Fruit fly (Drosophila melanogaster) whole organism, prepupa: ENCODE data around the gene CalpC.

Experiments used
- Blimp-1 ChIP-seq: fragments of 200-800 bp; sonication (Bioruptor generic); optimal IDR thresholded peaks from 3 replicates; lab custom pipeline; 2017; ENCODE audit warnings: missing biosample characterization, missing genetic modification characterization, mild to moderate bottlenecking, moderate library complexity, missing genetic modification reagents
- CG10631 ChIP-seq: fragments of 200-800 bp; sonication (Bioruptor generic); optimal IDR thresholded peaks from 2 replicates; lab custom pipeline; 2016; ENCODE audit warnings: missing biosample characterization, missing genetic modification characterization
- CG11294 ChIP-seq: fragments of 200-800 bp; sonication (Bioruptor generic); IDR thresholded peaks from 2 replicates; pipeline ENCODE4 v1.3.6; 2022; ENCODE audit warnings: missing biosample characterization, missing genetic modification characterization
- CG11902 ChIP-seq: fragments of 200-800 bp; sonication (Bioruptor generic); optimal IDR thresholded peaks from 3 replicates; lab custom pipeline; 2016; ENCODE audit warnings: missing biosample characterization, missing genetic modification characterization
- CG15336 ChIP-seq: fragments of 200-800 bp; sonication (Bioruptor generic); IDR thresholded peaks from 2 replicates; pipeline ENCODE4 v1.3.6; 2022; ENCODE audit warnings: missing biosample characterization, missing genetic modification characterization
- CG1621 ChIP-seq: fragments of 200-800 bp; sonication (Bioruptor generic); optimal IDR thresholded peaks from 3 replicates; lab custom pipeline; 2018; ENCODE audit warnings: missing biosample characterization, mild to moderate bottlenecking, missing genetic modification characterization
- CG3032 ChIP-seq: fragments of 200-800 bp; optimal IDR thresholded peaks from 2 replicates; lab custom pipeline; 2019; ENCODE audit warnings: missing biosample characterization, mild to moderate bottlenecking, missing genetic modification characterization, moderate library complexity
- CG31627 ChIP-seq: fragments of 200-800 bp; sonication (Bioruptor generic); optimal IDR thresholded peaks from 3 replicates; lab custom pipeline; 2016; ENCODE audit warnings: missing biosample characterization, missing genetic modification characterization
- CG34406 ChIP-seq: fragments of 200-800 bp; sonication (Bioruptor generic); optimal IDR thresholded peaks from 3 replicates; lab custom pipeline; 2016; ENCODE audit warnings: missing biosample characterization, missing genetic modification characterization
- CG4318 ChIP-seq: fragments of 200-800 bp; sonication (Bioruptor generic); optimal IDR thresholded peaks from 3 replicates; lab custom pipeline; 2017; ENCODE audit warnings: missing biosample characterization, mild to moderate bottlenecking, missing genetic modification characterization
- CG6276 ChIP-seq: fragments of 200-800 bp; sonication (Bioruptor generic); optimal IDR thresholded peaks from 2 replicates; lab custom pipeline; 2017; ENCODE audit warnings: missing biosample characterization, mild to moderate bottlenecking, missing genetic modification characterization
- CG6792 ChIP-seq: fragments of 200-800 bp; sonication (Bioruptor generic); optimal IDR thresholded peaks from 3 replicates; lab custom pipeline; 2016; ENCODE audit warnings: missing biosample characterization, missing genetic modification characterization
- CG8319 ChIP-seq: fragments of 200-800 bp; sonication (Bioruptor generic); optimal IDR thresholded peaks from 3 replicates; lab custom pipeline; 2016; ENCODE audit warnings: missing biosample characterization, missing genetic modification characterization
- CG8632 ChIP-seq: fragments of 200-800 bp; sonication (Bioruptor generic); optimal IDR thresholded peaks from 3 replicates; lab custom pipeline; 2016; ENCODE audit warnings: missing biosample characterization, missing genetic modification characterization
- CG9139 ChIP-seq: fragments of 200-800 bp; sonication (Bioruptor generic); optimal IDR thresholded peaks from 3 replicates; lab custom pipeline; 2017; ENCODE audit warnings: missing biosample characterization, mild to moderate bottlenecking, missing genetic modification characterization
- Eip75B ChIP-seq: fragments of 200-800 bp; sonication (Bioruptor generic); optimal IDR thresholded peaks from 3 replicates; lab custom pipeline; 2016; ENCODE audit warnings: missing biosample characterization, missing genetic modification characterization
- Eip78C ChIP-seq: fragments of 200-800 bp; sonication (Bioruptor generic); peaks from one replicate; lab custom pipeline; 2016; ENCODE audit warnings: missing biosample characterization, missing genetic modification characterization
- Eip93F ChIP-seq: fragments of 200-800 bp; sonication (Bioruptor generic); optimal IDR thresholded peaks from 2 replicates; lab custom pipeline; 2016; ENCODE audit warnings: missing biosample characterization, mild to moderate bottlenecking, missing genetic modification characterization
- Hr39 ChIP-seq: fragments of 200-800 bp; sonication (Bioruptor generic); optimal IDR thresholded peaks from 2 replicates; lab custom pipeline; 2016; ENCODE audit warnings: missing biosample characterization, missing genetic modification characterization
- Hr4 ChIP-seq: fragments of 200-800 bp; sonication (Bioruptor generic); optimal IDR thresholded peaks from 3 replicates; lab custom pipeline; 2016; ENCODE audit warnings: missing biosample characterization, missing genetic modification characterization
- Lpt ChIP-seq: fragments of 200-800 bp; sonication (Bioruptor generic); optimal IDR thresholded peaks from 3 replicates; lab custom pipeline; 2016; ENCODE audit warnings: missing biosample characterization, missing genetic modification characterization
- Met ChIP-seq: fragments of 200-800 bp; sonication (Bioruptor generic); optimal IDR thresholded peaks from 3 replicates; lab custom pipeline; 2016; ENCODE audit warnings: missing biosample characterization, missing genetic modification characterization
- OdsH ChIP-seq: fragments of 200-800 bp; sonication (Bioruptor generic); optimal IDR thresholded peaks from 3 replicates; lab custom pipeline; 2016; ENCODE audit warnings: missing biosample characterization, missing genetic modification characterization
- Smox ChIP-seq: fragments of 200-800 bp; sonication (Bioruptor generic); optimal IDR thresholded peaks from 3 replicates; lab custom pipeline; 2016; ENCODE audit warnings: missing biosample characterization, missing genetic modification characterization
- Sox102F ChIP-seq: fragments of 200-800 bp; sonication (Bioruptor generic); optimal IDR thresholded peaks from 2 replicates; lab custom pipeline; 2016; ENCODE audit warnings: missing biosample characterization, mild to moderate bottlenecking, missing genetic modification characterization
- Sox14 ChIP-seq: fragments of 200-800 bp; sonication (Bioruptor generic); optimal IDR thresholded peaks from 3 replicates; lab custom pipeline; 2016; ENCODE audit warnings: missing biosample characterization, missing genetic modification characterization
- achi ChIP-seq: fragments of 200-800 bp; sonication (Bioruptor generic); optimal IDR thresholded peaks from 3 replicates; lab custom pipeline; 2016; ENCODE audit warnings: missing biosample characterization, missing genetic modification characterization
- acj6 ChIP-seq: fragments of 200-800 bp; sonication (Bioruptor generic); optimal IDR thresholded peaks from 3 replicates; lab custom pipeline; 2016; ENCODE audit warnings: missing biosample characterization, missing genetic modification characterization
- cyc ChIP-seq: fragments of 200-800 bp; sonication (Bioruptor generic); optimal IDR thresholded peaks from 3 replicates; lab custom pipeline; 2016; ENCODE audit warnings: missing biosample characterization, missing genetic modification characterization
- dsx ChIP-seq: fragments of 200-800 bp; optimal IDR thresholded peaks from 3 replicates; lab custom pipeline; 2019; ENCODE audit warnings: missing biosample characterization, mild to moderate bottlenecking, missing genetic modification characterization, moderate library complexity; ENCODE audit not compliant: poor library complexity, severe bottlenecking
- esn ChIP-seq: fragments of 200-800 bp; sonication (Bioruptor generic); optimal IDR thresholded peaks from 2 replicates; lab custom pipeline; 2016; ENCODE audit warnings: missing biosample characterization, mild to moderate bottlenecking, missing genetic modification characterization, moderate library complexity
- fd59A ChIP-seq: fragments of 200-800 bp; sonication (Bioruptor generic); optimal IDR thresholded peaks from 2 replicates; lab custom pipeline; 2017; ENCODE audit warnings: missing biosample characterization, mild to moderate bottlenecking, missing genetic modification characterization, missing genetic modification reagents
- fd85E ChIP-seq: fragments of 200-800 bp; sonication (Bioruptor generic); optimal IDR thresholded peaks from 3 replicates; lab custom pipeline; 2016; ENCODE audit warnings: missing biosample characterization, missing genetic modification characterization
- fkh ChIP-seq: fragments of 200-800 bp; sonication (Bioruptor generic); optimal IDR thresholded peaks from 3 replicates; lab custom pipeline; 2017; ENCODE audit warnings: missing biosample characterization, mild to moderate bottlenecking, missing genetic modification characterization, moderate library complexity
- lz ChIP-seq: fragments of 200-800 bp; sonication (Bioruptor generic); optimal IDR thresholded peaks from 3 replicates; lab custom pipeline; 2016; ENCODE audit warnings: missing biosample characterization, missing genetic modification characterization
- net ChIP-seq: fragments of 200-800 bp; sonication (Bioruptor generic); optimal IDR thresholded peaks from 3 replicates; lab custom pipeline; 2016; ENCODE audit warnings: missing biosample characterization, missing genetic modification characterization
- pdm3 ChIP-seq: fragments of 200-800 bp; sonication (Bioruptor generic); optimal IDR thresholded peaks from 3 replicates; lab custom pipeline; 2016; ENCODE audit warnings: missing biosample characterization, missing genetic modification characterization
- svp ChIP-seq: fragments of 200-800 bp; sonication (Bioruptor generic); peaks from one replicate; lab custom pipeline; 2016; ENCODE audit warnings: missing biosample characterization, missing genetic modification characterization
- topi ChIP-seq: fragments of 200-800 bp; sonication (Bioruptor generic); optimal IDR thresholded peaks from 3 replicates; lab custom pipeline; 2016; ENCODE audit warnings: missing biosample characterization, missing genetic modification characterization
- vri ChIP-seq: fragments of 200-800 bp; sonication (Bioruptor generic); optimal IDR thresholded peaks from 3 replicates; lab custom pipeline; 2016; ENCODE audit warnings: missing biosample characterization, mild to moderate bottlenecking, missing genetic modification characterization

CalpC gene

dm6 chrX:16285186-16285585 is 40.4 kb upstream of the CalpC start:
- TF ChIP-seq Eip93F (no peak), CG11902 (GFP tag; lab: Kevin White, UChicago) (no peak), CG3032 (no peak), Sox102F (GFP tag; lab: Kevin White, UChicago) (peak; percentile 24), CG4318 (GFP tag; lab: Kevin White, UChicago) (no peak), vri (peak; percentile 7), CG9139 (GFP tag; lab: Kevin White, UChicago) (no peak), CG8632 (GFP tag; lab: Kevin White, UChicago) (no peak), CG6792 (GFP tag; lab: Kevin White, UChicago) (peak; percentile 20), Smox (peak; percentile 34), CG10631 (GFP tag; lab: Kevin White, UChicago) (peak; percentile 11), CG11294 (GFP tag; lab: Robert Waterston, UW) (no peak), Met (GFP tag; lab: Kevin White, UChicago) (peak; percentile 43), achi (no peak), fd85E (GFP tag; lab: Kevin White, UChicago) (no peak), Eip78C (GFP tag; lab: Kevin White, UChicago) (peak; percentile 79), lz (GFP tag; lab: Kevin White, UChicago) (peak; percentile 20), topi (GFP tag; lab: Kevin White, UChicago) (peak; percentile 34), OdsH (peak; percentile 38), Hr4 (GFP tag; lab: Kevin White, UChicago) (peak; percentile 9), Eip75B (GFP tag; lab: Kevin White, UChicago) (peak; percentile 18), pdm3 (peak; percentile 27), CG34406 (GFP tag; lab: Kevin White, UChicago) (peak; percentile 17), CG6276 (GFP tag; lab: Kevin White, UChicago) (no peak), svp (GFP tag; lab: Kevin White, UChicago) (peak; percentile 83), CG1621 (tag; lab: Kevin White, UChicago) (no peak), fd59A (GFP tag; lab: Kevin White, UChicago) (no peak), CG31627 (GFP tag; lab: Kevin White, UChicago) (peak; percentile 19), esn (GFP tag; lab: Kevin White, UChicago) (peak; percentile 46), Hr39 (peak; percentile 26), acj6 (peak; percentile 17)

DNA sequence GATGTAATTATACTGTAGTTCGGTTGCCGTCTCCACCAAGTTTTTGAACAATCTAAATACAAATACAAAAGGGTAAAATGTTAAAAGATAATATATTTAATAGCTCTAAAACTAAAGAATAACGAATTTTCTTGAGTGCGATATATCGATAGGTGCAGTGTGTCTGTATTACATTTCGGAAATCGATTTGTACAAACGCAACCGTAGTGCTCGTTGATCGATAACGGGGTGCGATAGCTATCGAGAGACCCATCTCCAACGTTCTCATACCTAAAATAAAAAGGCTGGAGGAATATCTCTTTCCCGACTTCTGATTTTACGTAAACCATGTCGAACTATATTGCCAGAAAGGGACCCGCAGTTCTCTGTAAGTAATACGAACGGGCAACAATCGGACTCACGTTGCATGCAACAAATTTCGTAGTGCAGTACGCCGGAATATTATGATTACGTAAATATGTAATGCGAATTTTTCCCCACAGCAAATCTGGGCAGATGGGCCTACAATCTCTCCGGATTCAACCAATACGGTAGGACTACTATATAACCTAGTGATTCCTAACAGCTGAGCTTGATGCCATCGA is 39.4 kb upstream of the CalpC start, which contains the start of gene UQCR-14:
Gene UQCR-14, plus strand, starts transcription at position 206 of the 584 bp plus-strand sequence.
- TF ChIP-seq CG31627 (GFP tag; lab: Kevin White, UChicago) (peak; percentile 19), Eip78C (GFP tag; lab: Kevin White, UChicago) (peak; percentile 74), topi (GFP tag; lab: Kevin White, UChicago) (peak; percentile 43), cyc (GFP tag; lab: Kevin White, UChicago) (peak; percentile 8), pdm3 (no peak), vri (peak; percentile 43), svp (GFP tag; lab: Kevin White, UChicago) (no peak), CG6792 (GFP tag; lab: Kevin White, UChicago) (no peak), CG10631 (GFP tag; lab: Kevin White, UChicago) (peak; percentile 6), CG8319 (no peak), CG34406 (GFP tag; lab: Kevin White, UChicago) (no peak), esn (GFP tag; lab: Kevin White, UChicago) (peak; percentile 46), achi (peak; percentile 19), Sox14 (peak; percentile 12), CG1621 (tag; lab: Kevin White, UChicago) (peak; percentile 12), CG15336 (no peak), dsx (GFP tag; lab: Kevin White, UChicago) (peak; percentile 34), lz (GFP tag; lab: Kevin White, UChicago) (peak; percentile 9), Sox102F (GFP tag; lab: Kevin White, UChicago) (peak; percentile 10)

DNA sequence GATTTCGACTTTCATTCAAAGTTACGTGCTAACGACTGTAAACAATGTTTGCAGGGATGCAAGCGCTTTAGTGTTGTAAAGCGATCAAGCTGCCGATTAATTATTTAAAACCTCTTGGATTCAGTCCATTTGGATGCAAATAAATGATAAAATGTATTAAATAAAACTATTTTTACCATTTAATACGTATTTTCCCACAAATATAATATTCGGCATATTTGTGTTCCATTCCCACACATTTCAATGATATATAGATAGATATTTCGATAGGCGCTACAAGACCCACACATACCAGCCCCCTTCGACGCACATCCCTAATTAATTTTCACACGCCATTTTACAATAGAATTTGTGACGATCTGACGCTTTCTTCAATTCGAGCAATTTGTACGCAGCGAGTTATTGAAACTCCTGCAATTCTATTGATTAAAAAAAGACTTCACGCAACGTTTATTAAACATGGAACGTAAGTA is 37.0 kb upstream of the CalpC start, which contains the start of the genes CG32576 and caz:
Gene CG32576, minus strand, starts transcription at position 42 of the 473 bp plus-strand sequence.
Gene caz, plus strand, starts transcription at position 319 of the 473 bp plus-strand sequence.
- TF ChIP-seq CG15336 (no peak), vri (peak; percentile 23), Lpt (no peak), esn (GFP tag; lab: Kevin White, UChicago) (peak; percentile 49), cyc (GFP tag; lab: Kevin White, UChicago) (peak; percentile 3), Blimp-1 (GFP tag; lab: Kevin White, UChicago) (peak; percentile 8), lz (GFP tag; lab: Kevin White, UChicago) (peak; percentile 12), CG3032 (peak; percentile 23), acj6 (peak; percentile 46), Sox102F (GFP tag; lab: Kevin White, UChicago) (peak; percentile 43), CG10631 (GFP tag; lab: Kevin White, UChicago) (peak; percentile 51), CG6792 (GFP tag; lab: Kevin White, UChicago) (peak; percentile 13), achi (peak; percentile 47), net (GFP tag; lab: Kevin White, UChicago) (no peak), fkh (GFP tag; lab: Kevin White, UChicago) (peak; percentile 94), Eip78C (GFP tag; lab: Kevin White, UChicago) (peak; percentile 8), dsx (GFP tag; lab: Kevin White, UChicago) (peak; percentile 88), CG11902 (GFP tag; lab: Kevin White, UChicago) (no peak)
